Worm (Caenorhabditis elegans) whole organism, L2 larva: ENCODE data around the gene F58A3.4.

Experiments used
- Y55F3AM.14 ChIP-seq: fragments of 200-800 bp; sonication (Bioruptor generic); optimal IDR thresholded peaks from 2 replicates; lab custom pipeline; 2018; ENCODE audit warnings: mild to moderate bottlenecking, missing genetic modification characterization, missing compliant biosample characterization
- ama-1 ChIP-seq: fragments of 150-350 bp; optimal IDR thresholded peaks from 2 replicates; lab custom pipeline; 2018; ENCODE audit warnings: inconsistent platforms
- egl-27 ChIP-seq: sonication (generic microtip); optimal IDR thresholded peaks from 3 replicates; lab custom pipeline; 2017; ENCODE audit warnings: missing biosample characterization, missing genetic modification reagents, missing genetic modification characterization
- fos-1 ChIP-seq: fragments of 150-350 bp; optimal IDR thresholded peaks from 2 replicates; lab custom pipeline; 2014; ENCODE audit warnings: missing biosample characterization, missing genetic modification characterization
- gmeb-1 ChIP-seq: fragments of 150-350 bp; optimal IDR thresholded peaks from 2 replicates; lab custom pipeline; 2014; ENCODE audit warnings: missing biosample characterization, missing genetic modification characterization
- lin-11 ChIP-seq: fragments of 150-350 bp; sonication (generic microtip); optimal IDR thresholded peaks from 2 replicates; lab custom pipeline; 2014; ENCODE audit warnings: missing biosample characterization, missing genetic modification characterization, inconsistent platforms, mixed read lengths
- mab-5 ChIP-seq: fragments of 150-350 bp; optimal IDR thresholded peaks from 2 replicates; lab custom pipeline; 2014; ENCODE audit warnings: missing biosample characterization, missing genetic modification characterization
- nhr-77 ChIP-seq: fragments of 150-350 bp; optimal IDR thresholded peaks from 2 replicates; lab custom pipeline; 2014; ENCODE audit warnings: missing biosample characterization, missing genetic modification characterization
- sem-4 ChIP-seq: fragments of 150-350 bp; optimal IDR thresholded peaks from 2 replicates; lab custom pipeline; 2014; ENCODE audit warnings: missing biosample characterization, missing genetic modification reagents, missing genetic modification characterization
- snpc-4 ChIP-seq: fragments of 150-350 bp; optimal IDR thresholded peaks from 2 replicates; lab custom pipeline; 2014; ENCODE audit warnings: missing biosample characterization, missing genetic modification characterization
- unc-62 ChIP-seq: fragments of 150-350 bp; optimal IDR thresholded peaks from 2 replicates; lab custom pipeline; 2014; ENCODE audit warnings: missing biosample characterization, missing genetic modification reagents, missing genetic modification characterization
- zag-1 ChIP-seq: fragments of 150-350 bp; optimal IDR thresholded peaks from 2 replicates; lab custom pipeline; 2014; ENCODE audit warnings: missing biosample characterization, missing genetic modification characterization

DNA sequence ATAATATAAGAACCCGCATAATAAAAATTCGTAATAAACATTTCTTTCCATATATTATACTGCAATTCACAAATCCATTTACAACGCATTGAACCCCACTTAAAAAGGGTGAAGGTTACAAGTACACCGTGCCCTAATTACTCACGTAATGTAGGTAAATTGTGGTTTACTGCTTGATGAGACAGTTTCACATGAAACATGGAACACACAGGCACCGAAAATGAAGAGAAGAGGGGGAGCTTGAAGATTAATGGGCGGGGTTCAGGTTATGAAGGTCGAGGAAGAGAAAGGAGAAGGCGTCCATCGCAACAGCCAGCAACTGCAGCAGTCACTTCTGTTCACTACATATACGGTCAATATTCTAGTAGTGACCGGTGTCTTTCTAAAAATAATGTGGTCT, 49.3 kb upstream of the F58A3.4 start, which contains the start of gene lpr-6:
- TF ChIP-seq fos-1 (tag; lab: Kevin White, UChicago) (peak; percentile 28), Y55F3AM.14 (no peak), unc-62 (GFP tag; lab: Kevin White, UChicago) (no peak), egl-27 (tag; lab: Kevin White, UChicago) (no peak), gmeb-1 (tag; lab: Kevin White, UChicago) (no peak), sem-4 (no peak), ama-1 (lab: Kevin White, UChicago) (no peak), lin-11 (tag; lab: Kevin White, UChicago) (no peak), nhr-77 (tag; lab: Kevin White, UChicago) (peak; percentile 4), snpc-4 (tag; lab: Kevin White, UChicago) (no peak), zag-1 (tag; lab: Kevin White, UChicago) (no peak), mab-5 (no peak)
